Worm (Caenorhabditis elegans): Measurements from ENCODE around the gene C28D4.5.

C28D4.5 gene

ce11 chrIV:9699062-9699461 lies 47.6 kb downstream of the C28D4.5 start:
- TF ChIP-seq unc-55 (GFP tag; optimal IDR thresholded peaks at IDR 0.05) (no peak), ztf-16 (tag; optimal IDR thresholded peaks at IDR 0.05) (no peak), ceh-24 (tag; optimal IDR thresholded peaks at IDR 0.05) (no peak), odd-2 (tag; optimal IDR thresholded peaks at IDR 0.05) (no peak), nfya-1 (tag; optimal IDR thresholded peaks at IDR 0.05) (no peak), ceh-48 (tag; optimal IDR thresholded peaks at IDR 0.05) (no peak), syd-9 (tag; optimal IDR thresholded peaks at IDR 0.05) (no peak), T23F11.4 (GFP tag; optimal IDR thresholded peaks at IDR 0.05) (no peak), K09A11.1 (tag; optimal IDR thresholded peaks at IDR 0.05; ENCODE audit: insufficient read depth) (no peak), ets-4 (tag; optimal IDR thresholded peaks at IDR 0.05) (no peak), C08G9.2 (tag; optimal IDR thresholded peaks at IDR 0.05) (no peak), dmd-4 (tag; optimal IDR thresholded peaks at IDR 0.05; ENCODE audit: borderline replicate concordance) (no peak), ttx-3 (tag; optimal IDR thresholded peaks at IDR 0.05) (no peak), dve-1 (tag; optimal IDR thresholded peaks at IDR 0.05) (no peak), unc-42 (tag; optimal IDR thresholded peaks at IDR 0.05) (no peak), ceh-45 (GFP tag; IDR thresholded peaks at IDR 0.05) (no peak), lin-11 (tag; optimal IDR thresholded peaks at IDR 0.05) (no peak), ama-1 (optimal IDR thresholded peaks at IDR 0.05) (no peak), ahr-1 (tag; optimal IDR thresholded peaks at IDR 0.05) (no peak), lim-6 (tag; optimal IDR thresholded peaks at IDR 0.05) (no peak)

- TF ChIP-seq K09A11.1 (tag; optimal IDR thresholded peaks at IDR 0.05; ENCODE audit: insufficient read depth), result no peak
- TF ChIP-seq ceh-6 (GFP tag; optimal IDR thresholded peaks at IDR 0.05), result no peak
- no peak for TF ChIP-seq che-1 (tag; optimal IDR thresholded peaks at IDR 0.05)
- no peak for TF ChIP-seq mec-3 (tag; optimal IDR thresholded peaks at IDR 0.05; ENCODE audit: borderline replicate concordance)
- no peak for TF ChIP-seq hlh-30 (tag; optimal IDR thresholded peaks at IDR 0.05; ENCODE audit: insufficient read depth)
- no peak for TF ChIP-seq ceh-24 (tag; optimal IDR thresholded peaks at IDR 0.05)
- no peak for TF ChIP-seq ceh-48 (tag; optimal IDR thresholded peaks at IDR 0.05)
- no peak for TF ChIP-seq sdc-2 (tag; optimal IDR thresholded peaks at IDR 0.05)
- TF ChIP-seq fax-1 (tag; optimal IDR thresholded peaks at IDR 0.05), result no peak
- no peak for TF ChIP-seq C08G9.2 (tag; optimal IDR thresholded peaks at IDR 0.05)
- TF ChIP-seq pha-4 (tag; optimal IDR thresholded peaks at IDR 0.05), result no peak
These were observed 48.8 kb downstream of the C28D4.5 start for ce11 chrIV:9697869-9698268.

- TF ChIP-seq unc-86 (tag; optimal IDR thresholded peaks at IDR 0.05), result no peak
- TF ChIP-seq sdc-2 (tag; optimal IDR thresholded peaks at IDR 0.05), result no peak
- TF ChIP-seq pag-3 (tag; optimal IDR thresholded peaks at IDR 0.05; ENCODE audit: borderline replicate concordance), result no peak
- no peak for TF ChIP-seq ceh-45 (GFP tag; IDR thresholded peaks at IDR 0.05)
- TF ChIP-seq lin-11 (tag; optimal IDR thresholded peaks at IDR 0.05), result no peak
- TF ChIP-seq ceh-31 (tag; optimal IDR thresholded peaks at IDR 0.05), result no peak
- TF ChIP-seq unc-3 (GFP tag; conservative IDR thresholded peaks at IDR 0.05), result no peak
- no peak for TF ChIP-seq unc-3 (tag; optimal IDR thresholded peaks at IDR 0.05)
These were observed 50.1 kb downstream of the C28D4.5 start for ce11 chrIV:9696513-9696912.

Measured in whole organism, late embryonic.